Worm (Caenorhabditis elegans) whole organism, late embryonic: Measurements from ENCODE around the gene F23F1.10.

Experiments used
- C08G9.2 ChIP-seq: sonication (generic microtip); optimal IDR thresholded peaks from 2 replicates; lab custom pipeline; 2016; ENCODE audit warnings: mild to moderate bottlenecking, missing genetic modification characterization, moderate library complexity, missing compliant biosample characterization
- F13H6.1 ChIP-seq: sonication (generic microtip); optimal IDR thresholded peaks from 2 replicates; lab custom pipeline; 2016; ENCODE audit warnings: missing genetic modification characterization, missing compliant biosample characterization
- ahr-1 ChIP-seq: sonication (generic microtip); optimal IDR thresholded peaks from 2 replicates; lab custom pipeline; 2016; ENCODE audit warnings: missing genetic modification characterization, missing compliant biosample characterization
- ama-1 ChIP-seq: fragments of 150-350 bp; optimal IDR thresholded peaks from 2 replicates; lab custom pipeline; 2014
- ceh-14 ChIP-seq: sonication (generic microtip); optimal IDR thresholded peaks from 2 replicates; lab custom pipeline; 2016; ENCODE audit warnings: missing genotype, missing genetic modification characterization, missing compliant biosample characterization
- ceh-18 ChIP-seq: sonication (generic microtip); optimal IDR thresholded peaks from 2 replicates; lab custom pipeline; 2016; ENCODE audit warnings: missing genetic modification characterization, missing compliant biosample characterization
- ceh-19 ChIP-seq: fragments of 200-800 bp; sonication (Bioruptor generic); optimal IDR thresholded peaks from 2 replicates; lab custom pipeline; 2018; ENCODE audit warnings: mild to moderate bottlenecking, missing genetic modification characterization, missing compliant biosample characterization
- ceh-2 ChIP-seq: sonication (generic microtip); optimal IDR thresholded peaks from 2 replicates; lab custom pipeline; 2016; ENCODE audit warnings: missing genotype, missing genetic modification characterization, missing compliant biosample characterization
- ceh-30 ChIP-seq: fragments of 150-350 bp; optimal IDR thresholded peaks from 2 replicates; lab custom pipeline; 2014; ENCODE audit warnings: missing biosample characterization, missing genetic modification characterization
- ceh-31 ChIP-seq: sonication (generic microtip); optimal IDR thresholded peaks from 2 replicates; lab custom pipeline; 2016; ENCODE audit warnings: missing genetic modification characterization, missing compliant biosample characterization
- ceh-45 ChIP-seq: fragments of 200-800 bp; sonication (Bioruptor generic); IDR thresholded peaks from 2 replicates; pipeline ENCODE4 v1.3.6; 2022; ENCODE audit warnings: missing genetic modification reagents, missing genetic modification characterization, missing compliant biosample characterization
- ceh-48 ChIP-seq: sonication (generic microtip); optimal IDR thresholded peaks from 2 replicates; lab custom pipeline; 2016; ENCODE audit warnings: missing genetic modification characterization, inconsistent platforms, missing compliant biosample characterization
- ceh-6 ChIP-seq: fragments of 200-800 bp; sonication (Bioruptor generic); optimal IDR thresholded peaks from 2 replicates; lab custom pipeline; 2018; ENCODE audit warnings: mild to moderate bottlenecking, missing genetic modification characterization, missing compliant biosample characterization
- ceh-9 ChIP-seq: sonication (generic microtip); optimal IDR thresholded peaks from 2 replicates; lab custom pipeline; 2016; ENCODE audit warnings: mild to moderate bottlenecking, missing genetic modification characterization, inconsistent platforms, missing compliant biosample characterization
- che-1 ChIP-seq: sonication (generic microtip); optimal IDR thresholded peaks from 2 replicates; lab custom pipeline; 2016; ENCODE audit warnings: mild to moderate bottlenecking, missing genetic modification characterization, missing compliant biosample characterization
- dve-1 ChIP-seq: sonication (generic microtip); optimal IDR thresholded peaks from 2 replicates; lab custom pipeline; 2017; ENCODE audit warnings: antibody characterized with exemption, mild to moderate bottlenecking, missing genetic modification characterization, missing compliant biosample characterization
- elt-2 ChIP-seq: sonication (generic microtip); optimal IDR thresholded peaks from 2 replicates; lab custom pipeline; 2016; ENCODE audit warnings: missing genetic modification reagents, missing genetic modification characterization, missing compliant biosample characterization
- elt-4 ChIP-seq: sonication (generic microtip); optimal IDR thresholded peaks from 2 replicates; lab custom pipeline; 2016; ENCODE audit warnings: missing genetic modification characterization, missing compliant biosample characterization
- eyg-1 ChIP-seq: sonication (generic microtip); optimal IDR thresholded peaks from 2 replicates; lab custom pipeline; 2016; ENCODE audit warnings: missing genotype, missing genetic modification characterization, missing compliant biosample characterization
- gmeb-2 ChIP-seq: sonication (generic microtip); optimal IDR thresholded peaks from 2 replicates; lab custom pipeline; 2016; ENCODE audit warnings: missing genetic modification characterization, inconsistent platforms, missing compliant biosample characterization
- hlh-15 ChIP-seq: sonication (generic microtip); optimal IDR thresholded peaks from 2 replicates; lab custom pipeline; 2016; ENCODE audit warnings: missing genetic modification characterization, missing compliant biosample characterization
- hlh-30 ChIP-seq: sonication (generic microtip); optimal IDR thresholded peaks from 2 replicates; lab custom pipeline; 2017; ENCODE audit warnings: antibody characterized with exemption, missing genetic modification characterization, missing compliant biosample characterization; ENCODE audit not compliant: insufficient read depth
- hlh-6 ChIP-seq: sonication (generic microtip); optimal IDR thresholded peaks from 2 replicates; lab custom pipeline; 2016; ENCODE audit warnings: missing genotype, missing genetic modification characterization, missing compliant biosample characterization
- hlh-8 ChIP-seq: sonication (generic microtip); optimal IDR thresholded peaks from 2 replicates; lab custom pipeline; 2016; ENCODE audit warnings: missing genotype, missing genetic modification characterization, missing compliant biosample characterization
- lim-6 ChIP-seq: sonication (generic microtip); optimal IDR thresholded peaks from 2 replicates; lab custom pipeline; 2016; ENCODE audit warnings: missing genetic modification characterization, missing compliant biosample characterization
- lin-11 ChIP-seq: fragments of 200-800 bp; sonication (Bioruptor generic); optimal IDR thresholded peaks from 2 replicates; lab custom pipeline; 2018; ENCODE audit warnings: mild to moderate bottlenecking, missing genetic modification characterization, missing compliant biosample characterization
- madf-2 ChIP-seq: sonication (generic microtip); optimal IDR thresholded peaks from 2 replicates; lab custom pipeline; 2017; ENCODE audit warnings: missing genetic modification characterization, missing compliant biosample characterization
- mec-3 ChIP-seq: sonication (generic microtip); optimal IDR thresholded peaks from 2 replicates; lab custom pipeline; 2016; ENCODE audit warnings: borderline replicate concordance, missing genetic modification characterization, missing compliant biosample characterization
- nfya-1 ChIP-seq: sonication (generic microtip); optimal IDR thresholded peaks from 2 replicates; lab custom pipeline; 2017; ENCODE audit warnings: missing genetic modification characterization, mild to moderate bottlenecking, missing compliant biosample characterization, antibody characterized with exemption, moderate library complexity
- nhr-11 ChIP-seq: fragments of 150-350 bp; optimal IDR thresholded peaks from 2 replicates; lab custom pipeline; 2014; ENCODE audit warnings: missing biosample characterization, missing genetic modification characterization
- nhr-232 ChIP-seq: sonication (generic microtip); optimal IDR thresholded peaks from 2 replicates; lab custom pipeline; 2016; ENCODE audit warnings: missing genetic modification characterization, missing compliant biosample characterization
- npax-4 ChIP-seq: sonication (generic microtip); optimal IDR thresholded peaks from 2 replicates; lab custom pipeline; 2016; ENCODE audit warnings: missing genetic modification characterization, missing compliant biosample characterization
- odd-2 ChIP-seq: sonication (generic microtip); optimal IDR thresholded peaks from 2 replicates; lab custom pipeline; 2017; ENCODE audit warnings: antibody characterized with exemption, mild to moderate bottlenecking, missing genetic modification characterization, missing compliant biosample characterization
- pag-3 ChIP-seq: sonication (generic microtip); optimal IDR thresholded peaks from 2 replicates; lab custom pipeline; 2016; ENCODE audit warnings: missing compliant biosample characterization, missing genetic modification characterization, borderline replicate concordance
- pat-9 ChIP-seq: fragments of 200-800 bp; sonication (Bioruptor generic); optimal IDR thresholded peaks from 2 replicates; lab custom pipeline; 2018; ENCODE audit warnings: mild to moderate bottlenecking, missing genetic modification characterization, moderate library complexity, missing compliant biosample characterization
- pros-1 ChIP-seq: fragments of 150-350 bp; optimal IDR thresholded peaks from 2 replicates; lab custom pipeline; 2014; ENCODE audit warnings: missing biosample characterization, missing genetic modification reagents, missing genetic modification characterization
- rnt-1 ChIP-seq: sonication (generic microtip); optimal IDR thresholded peaks from 2 replicates; lab custom pipeline; 2016; ENCODE audit warnings: missing genetic modification characterization, missing compliant biosample characterization
- tbx-2 ChIP-seq: sonication (generic microtip); optimal IDR thresholded peaks from 2 replicates; lab custom pipeline; 2016; ENCODE audit warnings: missing genetic modification characterization, missing compliant biosample characterization
- tbx-7 ChIP-seq: sonication (generic microtip); optimal IDR thresholded peaks from 2 replicates; lab custom pipeline; 2016; ENCODE audit warnings: missing genotype, missing genetic modification characterization, missing compliant biosample characterization
- unc-3 ChIP-seq, 2 experiments: fragments of 200-800 bp in 1 of 2; sonication (Bioruptor generic) in 1 of 2; sonication (generic microtip) in 1 of 2; conservative IDR thresholded peaks in 1 of 2; optimal IDR thresholded peaks in 1 of 2; 2 replicates each; pipeline versions ENCODE4 v1.3.6 to Lab custom; 2016 to 2022; ENCODE audit warnings: missing compliant biosample characterization in 2 of 2, missing genetic modification characterization in 2 of 2, missing genetic modification reagents in 1 of 2
- unc-42 ChIP-seq: sonication (generic microtip); optimal IDR thresholded peaks from 2 replicates; lab custom pipeline; 2016; ENCODE audit warnings: missing genotype, missing genetic modification characterization, missing compliant biosample characterization
- zip-5 ChIP-seq: sonication (generic microtip); optimal IDR thresholded peaks from 2 replicates; lab custom pipeline; 2016; ENCODE audit warnings: missing genetic modification characterization, missing compliant biosample characterization
- ztf-16 ChIP-seq: sonication (generic microtip); optimal IDR thresholded peaks from 2 replicates; lab custom pipeline; 2017; ENCODE audit warnings: missing genetic modification characterization, missing compliant biosample characterization

F23F1.10 gene

DNA sequence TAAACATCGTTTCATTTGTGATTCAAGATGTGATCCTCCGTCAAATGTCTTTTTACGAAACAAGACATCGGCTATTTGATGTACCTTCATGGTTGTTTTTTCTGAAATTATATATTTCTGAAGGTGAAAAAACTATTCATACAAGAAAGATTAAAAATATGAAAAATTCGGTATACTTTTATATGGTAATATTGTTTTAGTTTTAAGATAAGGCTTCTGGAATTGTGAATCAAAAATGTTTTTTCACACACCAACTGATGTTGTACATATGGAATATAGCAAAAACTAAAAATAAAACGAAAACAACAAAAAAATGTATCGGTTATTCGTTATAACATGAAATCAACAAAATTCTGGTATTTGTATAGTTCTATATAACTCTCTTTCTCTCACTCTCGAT is 4.6 kb downstream of the F23F1.10 start, which contains the start of gene F23F1.6 (continued):
- no peak for TF ChIP-seq odd-2

DNA sequence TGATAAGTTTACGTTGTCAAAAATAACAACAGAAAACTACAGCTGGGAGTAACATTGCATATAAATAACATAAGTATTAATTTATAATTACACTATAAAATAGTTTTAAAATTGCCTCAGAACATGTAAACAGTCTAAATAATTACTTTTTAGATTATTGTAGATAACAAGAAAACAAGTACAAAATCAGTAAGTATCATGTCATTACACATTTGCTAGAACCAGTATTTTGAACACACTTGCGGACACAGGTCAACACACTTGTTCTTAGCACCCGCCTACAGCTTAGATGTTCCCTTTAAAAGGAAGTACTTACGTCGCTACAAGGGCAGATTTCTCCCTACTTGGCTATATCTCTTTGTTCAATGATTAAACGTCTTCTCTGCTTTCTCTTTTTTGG is 7.9 kb downstream of the F23F1.10 start, which contains the start of gene F23F1.2:
Gene F23F1.2, plus strand, starts transcription at position 301 of the 400 bp plus-strand sequence.
- no peak for TF ChIP-seq hlh-6 (tag; lab: Kevin White, UChicago)
- no peak for TF ChIP-seq npax-4
- no peak for TF ChIP-seq ztf-16 (tag; lab: Kevin White, UChicago)
- no peak for TF ChIP-seq ceh-45
- no peak for TF ChIP-seq ceh-14 (tag; lab: Kevin White, UChicago)
- TF ChIP-seq, all 69 proteins: peak for 0

- TF ChIP-seq F13H6.1 (tag; lab: Kevin White, UChicago) (no peak), eyg-1 (tag; lab: Kevin White, UChicago) (no peak)
These were observed 10.3 kb downstream of the F23F1.10 start, which contains the start of the genes F23F1.5 and fbxc-54 for ce11 chrII:31521-31920. Gene F23F1.5 (minus strand): TSS chrII:31584. Gene fbxc-54 (plus strand): TSS chrII:31719.

DNA sequence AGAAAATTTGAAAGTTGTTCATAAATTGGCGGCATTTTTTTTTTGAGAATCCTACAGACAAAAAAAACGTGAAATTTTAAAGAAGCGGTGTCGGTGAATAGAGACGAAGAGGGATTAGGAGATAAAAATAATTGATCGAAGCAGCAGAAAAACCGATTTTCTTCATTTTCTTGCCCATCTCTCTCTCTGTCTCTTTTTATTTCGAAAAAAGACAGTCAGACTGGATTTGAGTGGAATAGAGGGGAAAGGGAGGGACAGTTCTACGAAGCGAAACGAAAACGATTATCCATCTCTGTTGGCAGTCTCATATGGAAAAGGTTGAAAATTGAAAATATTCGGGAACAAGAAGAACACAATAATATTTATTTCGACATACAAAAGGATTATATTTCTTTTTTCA is 12.2 kb downstream of the F23F1.10 start:
- TF ChIP-seq nhr-11 (no peak), madf-2 (tag; lab: Kevin White, UChicago) (no peak), ceh-30 (no peak), che-1 (no peak), tbx-7 (tag; lab: Kevin White, UChicago) (no peak), zip-5 (no peak), unc-42 (tag; lab: Kevin White, UChicago) (no peak), ceh-19 (GFP tag; lab: Kevin White, UChicago) (no peak), nhr-232 (tag; lab: Kevin White, UChicago) (no peak), ceh-14 (tag; lab: Kevin White, UChicago) (no peak), dve-1 (tag; lab: Kevin White, UChicago) (no peak), hlh-30 (tag; lab: Kevin White, UChicago) (no peak), ceh-6 (GFP tag; lab: Kevin White, UChicago) (no peak), lim-6 (tag; lab: Kevin White, UChicago) (no peak), hlh-15 (tag; lab: Kevin White, UChicago) (no peak), gmeb-2 (tag; lab: Kevin White, UChicago) (no peak), pag-3 (tag; lab: Kevin White, UChicago) (no peak)

DNA sequence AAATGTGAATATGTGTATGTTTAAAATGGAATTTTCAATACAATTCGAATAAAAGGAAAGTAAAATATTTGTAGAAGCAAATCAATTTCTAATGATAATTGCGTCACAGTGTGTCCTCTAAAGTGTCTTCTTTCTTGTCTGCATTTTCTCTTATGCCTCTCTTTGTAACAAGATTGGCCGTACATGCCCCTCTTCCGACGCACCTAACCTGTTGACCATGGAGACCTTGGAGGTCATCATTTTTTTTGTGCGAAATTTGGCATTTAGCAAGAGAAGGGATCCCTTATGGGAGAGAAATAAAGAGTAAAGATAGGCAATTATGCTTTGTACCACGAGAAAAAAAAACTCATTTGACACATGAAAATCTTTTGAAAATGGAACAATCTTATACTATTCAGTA is 13.5 kb downstream of the F23F1.10 start, which contains the start of gene F23F1.4:
Gene F23F1.4, minus strand, starts transcription at position 141 of the 400 bp plus-strand sequence.
- TF ChIP-seq ama-1 (lab: Kevin White, UChicago) (no peak), pag-3 (tag; lab: Kevin White, UChicago) (no peak), ceh-9 (tag; lab: Kevin White, UChicago) (no peak), unc-3 (GFP tag; conservative IDR thresholded peaks at IDR 0.05; lab: Robert Waterston, UW) (no peak), unc-3 (tag; optimal IDR thresholded peaks at IDR 0.05; lab: Kevin White, UChicago) (no peak), elt-4 (tag; lab: Kevin White, UChicago) (no peak), pat-9 (no peak), ahr-1 (tag; lab: Kevin White, UChicago) (no peak), ceh-2 (tag; lab: Kevin White, UChicago) (no peak), elt-2 (tag; lab: Kevin White, UChicago) (no peak), unc-42 (tag; lab: Kevin White, UChicago) (no peak)
- TF ChIP-seq, all 69 proteins: peak for 0

DNA sequence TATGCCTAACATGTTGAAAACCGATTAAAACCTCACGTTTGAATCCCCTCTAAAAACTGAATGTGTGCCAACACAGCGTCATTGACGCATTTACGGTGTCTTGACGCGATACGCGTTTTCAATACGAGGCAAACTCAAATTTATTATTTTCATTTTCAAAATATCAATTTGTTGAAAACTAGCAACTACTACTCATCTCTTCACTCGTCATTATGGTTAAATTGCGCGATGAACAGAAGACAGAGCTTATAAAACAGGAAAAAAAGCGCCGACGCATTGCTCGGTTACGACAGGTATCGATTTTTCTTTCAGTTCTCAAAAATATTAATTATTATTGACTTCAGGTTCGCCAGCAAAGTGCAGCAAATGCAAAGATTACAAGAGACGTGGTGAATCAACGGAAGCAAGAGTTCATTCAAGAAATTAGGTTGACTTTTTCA is 17.2 kb downstream of the F23F1.10 start, which contains the start of gene enee-1:
Gene enee-1, plus strand, starts transcription at position 108 of the 440 bp plus-strand sequence.
- TF ChIP-seq che-1 (no peak), elt-2 (tag; lab: Kevin White, UChicago) (no peak), lin-11 (tag; lab: Kevin White, UChicago) (no peak), tbx-2 (peak; percentile 25), ceh-18 (tag; lab: Kevin White, UChicago) (peak; percentile 8), ceh-48 (tag; lab: Kevin White, UChicago) (peak; percentile 29), mec-3 (no peak), rnt-1 (tag; lab: Kevin White, UChicago) (peak; percentile 53), hlh-8 (tag; lab: Kevin White, UChicago) (no peak), C08G9.2 (tag; lab: Kevin White, UChicago) (no peak), F13H6.1 (tag; lab: Kevin White, UChicago) (no peak), ceh-31 (tag; lab: Kevin White, UChicago) (peak; percentile 21), nfya-1 (tag; lab: Kevin White, UChicago) (peak; percentile 54), pros-1 (tag; lab: Kevin White, UChicago) (no peak), ceh-30 (peak; percentile 68)
